Fruit fly (Drosophila melanogaster) whole organism, embryonic: Measurements from ENCODE around the gene Mekk1.

ENCODE experiments used
- ATbp ChIP-seq: fragments of 200-800 bp; sonication (Bioruptor generic); optimal IDR thresholded peaks from 2 replicates; lab custom pipeline; 2017; ENCODE audit warnings: missing biosample characterization, mild to moderate bottlenecking, missing genetic modification characterization, missing genetic modification reagents
- CG10267 ChIP-seq: fragments of 200-800 bp; sonication (Bioruptor generic); optimal IDR thresholded peaks from 2 replicates; lab custom pipeline; 2018; ENCODE audit warnings: missing biosample characterization, mild to moderate bottlenecking, missing genetic modification characterization, moderate library complexity
- CG10366 ChIP-seq: fragments of 200-800 bp; sonication (Bioruptor generic); IDR thresholded peaks from 2 replicates; pipeline ENCODE4 v1.3.6; 2022; ENCODE audit warnings: missing biosample characterization, missing genetic modification characterization
- CG10959 ChIP-seq: fragments of 200-800 bp; sonication (Bioruptor generic); IDR thresholded peaks from 2 replicates; pipeline ENCODE4 v1.3.6; 2022; ENCODE audit warnings: missing biosample characterization, missing genetic modification characterization
- CG10979 ChIP-seq: fragments of 200-800 bp; sonication (Bioruptor generic); optimal IDR thresholded peaks from 2 replicates; lab custom pipeline; 2018; ENCODE audit warnings: missing biosample characterization, mild to moderate bottlenecking, missing genetic modification characterization, moderate library complexity
- CG12155 ChIP-seq: fragments of 200-800 bp; sonication (Bioruptor generic); optimal IDR thresholded peaks from 3 replicates; lab custom pipeline; 2016; ENCODE audit warnings: missing biosample characterization, missing genetic modification characterization
- CG12299 ChIP-seq: fragments of 200-800 bp; sonication (Bioruptor generic); optimal IDR thresholded peaks from 2 replicates; lab custom pipeline; 2018; ENCODE audit warnings: missing biosample characterization, mild to moderate bottlenecking, missing genetic modification characterization
- CG14441 ChIP-seq: fragments of 200-800 bp; sonication (Bioruptor generic); IDR thresholded peaks from 2 replicates; pipeline ENCODE4 v1.3.6; 2022; ENCODE audit warnings: missing biosample characterization, missing genetic modification characterization
- CG15011 ChIP-seq: fragments of 200-800 bp; sonication (Bioruptor generic); optimal IDR thresholded peaks from 3 replicates; lab custom pipeline; 2018; ENCODE audit warnings: missing biosample characterization, mild to moderate bottlenecking, missing genetic modification characterization
- CG1647 ChIP-seq: fragments of 200-800 bp; sonication (Bioruptor generic); optimal IDR thresholded peaks from 3 replicates; lab custom pipeline; 2016; ENCODE audit warnings: missing biosample characterization, missing genetic modification characterization
- CG17802 ChIP-seq: fragments of 200-800 bp; sonication (Bioruptor generic); optimal IDR thresholded peaks from 2 replicates; lab custom pipeline; 2018; ENCODE audit warnings: missing biosample characterization, mild to moderate bottlenecking, missing genetic modification characterization, moderate library complexity
- CG18764 ChIP-seq: fragments of 200-800 bp; sonication (Bioruptor generic); optimal IDR thresholded peaks from 3 replicates; lab custom pipeline; 2016; ENCODE audit warnings: missing biosample characterization, missing genetic modification characterization
- CG2129 ChIP-seq: fragments of 200-800 bp; sonication (Bioruptor generic); IDR thresholded peaks from 2 replicates; pipeline ENCODE4 v1.3.6; 2022; ENCODE audit warnings: missing biosample characterization, missing genetic modification characterization; ENCODE audit not compliant: partially characterized antibody
- CG4328 ChIP-seq: fragments of 200-800 bp; sonication (Bioruptor generic); optimal IDR thresholded peaks from 3 replicates; lab custom pipeline; 2017; ENCODE audit warnings: missing biosample characterization, missing genetic modification reagents, missing genetic modification characterization
- CG8281 ChIP-seq: fragments of 200-800 bp; sonication (Bioruptor generic); optimal IDR thresholded peaks from 2 replicates; lab custom pipeline; 2018; ENCODE audit warnings: missing biosample characterization, mild to moderate bottlenecking, missing genetic modification characterization, moderate library complexity
- CG9215 ChIP-seq: fragments of 200-800 bp; sonication (Bioruptor generic); IDR thresholded peaks from 2 replicates; pipeline ENCODE4 v1.3.6; 2022; ENCODE audit warnings: missing biosample characterization, missing genetic modification characterization
- CoRest ChIP-seq: fragments of 200-800 bp; sonication (Bioruptor generic); optimal IDR thresholded peaks from 3 replicates; lab custom pipeline; 2018; ENCODE audit warnings: missing biosample characterization, mild to moderate bottlenecking, missing genetic modification characterization, moderate library complexity
- Doc3 ChIP-seq: fragments of 200-800 bp; sonication (Bioruptor generic); IDR thresholded peaks from 3 replicates; pipeline ENCODE4 v1.3.6; 2022; ENCODE audit warnings: missing biosample characterization, missing genetic modification characterization; ENCODE audit not compliant: partially characterized antibody
- Drgx ChIP-seq: fragments of 200-800 bp; sonication (Bioruptor generic); IDR thresholded peaks from 2 replicates; pipeline ENCODE4 v1.3.6; 2022; ENCODE audit warnings: missing biosample characterization, missing genetic modification characterization
- Fer3 ChIP-seq: fragments of 200-800 bp; sonication (Bioruptor generic); optimal IDR thresholded peaks from 2 replicates; lab custom pipeline; 2018; ENCODE audit warnings: missing biosample characterization, mild to moderate bottlenecking, missing genetic modification characterization, moderate library complexity
- HLH54F ChIP-seq: fragments of 200-800 bp; sonication (Bioruptor generic); optimal IDR thresholded peaks from 3 replicates; lab custom pipeline; 2016; ENCODE audit warnings: missing biosample characterization, missing genetic modification characterization
- Hey ChIP-seq: fragments of 200-800 bp; sonication (Bioruptor generic); optimal IDR thresholded peaks from 3 replicates; lab custom pipeline; 2018; ENCODE audit warnings: missing biosample characterization, mild to moderate bottlenecking, missing genetic modification characterization
- Hr51 ChIP-seq, 2 experiments: fragments of 200-800 bp; sonication (Bioruptor generic); optimal IDR thresholded peaks; 2 replicates in 1 of 2; 3 replicates in 1 of 2; lab custom pipeline; 2016 to 2018; ENCODE audit warnings: missing biosample characterization in 2 of 2, missing genetic modification characterization in 2 of 2, mild to moderate bottlenecking in 1 of 2, moderate library complexity in 1 of 2
- Lpt ChIP-seq: fragments of >200 bp; optimal IDR thresholded peaks from 2 replicates; lab custom pipeline; 2018; ENCODE audit warnings: missing biosample characterization, missing genetic modification characterization
- Mad ChIP-seq: fragments of 200-800 bp; sonication (Bioruptor generic); optimal IDR thresholded peaks from 2 replicates; lab custom pipeline; 2016; ENCODE audit warnings: missing biosample characterization, missing genetic modification characterization
- Myb ChIP-seq: fragments of 200-800 bp; sonication (Bioruptor generic); optimal IDR thresholded peaks from 2 replicates; lab custom pipeline; 2016; ENCODE audit warnings: missing biosample characterization, missing genetic modification characterization
- Nf-YA ChIP-seq: fragments of 200-800 bp; sonication (Bioruptor generic); IDR thresholded peaks from 2 replicates; pipeline ENCODE4 v1.3.6; 2022; ENCODE audit warnings: missing biosample characterization, missing genetic modification characterization
- NfI ChIP-seq: fragments of 200-800 bp; sonication (Bioruptor generic); optimal IDR thresholded peaks from 3 replicates; lab custom pipeline; 2018; ENCODE audit warnings: missing biosample characterization, mild to moderate bottlenecking, missing genetic modification characterization, moderate library complexity
- Oaz ChIP-seq: fragments of 200-800 bp; sonication (Bioruptor generic); IDR thresholded peaks from 2 replicates; pipeline ENCODE4 v1.3.6; 2022; ENCODE audit warnings: missing biosample characterization, missing genetic modification characterization
- Usf ChIP-seq: fragments of 200-800 bp; sonication (Bioruptor generic); optimal IDR thresholded peaks from 2 replicates; lab custom pipeline; 2017; ENCODE audit warnings: missing genotype, missing biosample characterization, missing genetic modification characterization
- ac ChIP-seq: fragments of 200-800 bp; sonication (Bioruptor generic); optimal IDR thresholded peaks from 3 replicates; lab custom pipeline; 2017; ENCODE audit warnings: missing biosample characterization, mild to moderate bottlenecking, missing genetic modification characterization
- az2 ChIP-seq: fragments of 200-800 bp; sonication (Bioruptor generic); optimal IDR thresholded peaks from 3 replicates; lab custom pipeline; 2016; ENCODE audit warnings: missing biosample characterization, missing genetic modification characterization
- dpn ChIP-seq, 2 experiments: fragments of 200-800 bp; sonication (Bioruptor generic); optimal IDR thresholded peaks; 3 replicates each; lab custom pipeline; 2016; ENCODE audit warnings: missing biosample characterization in 2 of 2, missing genetic modification characterization in 2 of 2
- esg ChIP-seq: fragments of 200-800 bp; sonication (Bioruptor generic); conservative IDR thresholded peaks from 2 replicates; pipeline ENCODE4 v1.3.6; 2022; ENCODE audit warnings: missing biosample characterization, missing genetic modification characterization
- eyg ChIP-seq: fragments of 200-800 bp; sonication (Bioruptor generic); optimal IDR thresholded peaks from 3 replicates; lab custom pipeline; 2016; ENCODE audit warnings: missing biosample characterization, missing genetic modification characterization
- fd64A ChIP-seq: fragments of 200-800 bp; sonication (Bioruptor generic); optimal IDR thresholded peaks from 3 replicates; lab custom pipeline; 2018; ENCODE audit warnings: missing biosample characterization, mild to moderate bottlenecking, missing genetic modification characterization
- grau ChIP-seq: fragments of 200-800 bp; optimal IDR thresholded peaks from 3 replicates; lab custom pipeline; 2019; ENCODE audit warnings: missing biosample characterization, mild to moderate bottlenecking, missing genetic modification characterization, moderate library complexity
- insv ChIP-seq, 2 experiments: fragments of 200-800 bp; sonication (Bioruptor generic); optimal IDR thresholded peaks; 3 replicates each; lab custom pipeline; 2016 to 2018; ENCODE audit warnings: missing biosample characterization in 2 of 2, missing genetic modification characterization in 2 of 2
- inv ChIP-seq: fragments of 200-800 bp; sonication (Bioruptor generic); IDR thresholded peaks from 2 replicates; pipeline ENCODE4 v1.3.6; 2022; ENCODE audit warnings: missing biosample characterization, missing genetic modification characterization; ENCODE audit not compliant: partially characterized antibody
- lab ChIP-seq: fragments of 200-800 bp; sonication (Bioruptor generic); optimal IDR thresholded peaks from 3 replicates; lab custom pipeline; 2017; ENCODE audit warnings: missing biosample characterization, missing genetic modification characterization, mild to moderate bottlenecking, moderate library complexity, missing genetic modification reagents
- lola ChIP-seq, 3 experiments: fragments of >200 bp in 2 of 3; fragments of 200-800 bp in 1 of 3; sonication (Bioruptor generic) in 1 of 3; optimal IDR thresholded peaks; 2 replicates each; lab custom pipeline; 2017 to 2019; ENCODE audit warnings: missing biosample characterization in 3 of 3, missing genetic modification characterization in 3 of 3, mild to moderate bottlenecking in 1 of 3, moderate library complexity in 1 of 3
- mam ChIP-seq: fragments of 200-800 bp; sonication (Bioruptor generic); optimal IDR thresholded peaks from 3 replicates; lab custom pipeline; 2016; ENCODE audit warnings: missing biosample characterization, missing genetic modification characterization
- odd ChIP-seq: fragments of 200-800 bp; sonication (Bioruptor generic); optimal IDR thresholded peaks from 2 replicates; lab custom pipeline; 2017; ENCODE audit warnings: missing biosample characterization, mild to moderate bottlenecking, missing genetic modification characterization
- otp ChIP-seq: fragments of 200-800 bp; sonication (Bioruptor generic); IDR thresholded peaks from 3 replicates; pipeline ENCODE4, ENCODE4 v1.3.6; 2022; ENCODE audit warnings: missing biosample characterization, missing genetic modification characterization
- p53 ChIP-seq: fragments of 200-800 bp; sonication (Bioruptor generic); optimal IDR thresholded peaks from 2 replicates; lab custom pipeline; 2016; ENCODE audit warnings: missing biosample characterization, missing genetic modification characterization
- pb ChIP-seq: fragments of 200-800 bp; sonication (Bioruptor generic); optimal IDR thresholded peaks from 3 replicates; lab custom pipeline; 2016; ENCODE audit warnings: missing biosample characterization, missing genetic modification characterization
- pho ChIP-seq: fragments of 200-800 bp; sonication (Bioruptor generic); optimal IDR thresholded peaks from 2 replicates; lab custom pipeline; 2016; ENCODE audit warnings: missing biosample characterization, missing genetic modification characterization
- row ChIP-seq: fragments of 200-800 bp; sonication (Bioruptor generic); IDR thresholded peaks from 3 replicates; pipeline ENCODE4 v1.3.6; 2022; ENCODE audit warnings: missing biosample characterization, missing genetic modification characterization
- sim ChIP-seq: fragments of 200-800 bp; sonication (Bioruptor generic); IDR thresholded peaks from 2 replicates; pipeline ENCODE4 v1.3.6; 2022; ENCODE audit warnings: missing biosample characterization, missing genetic modification characterization
- zfh1 ChIP-seq: fragments of 200-800 bp; sonication (Bioruptor generic); IDR thresholded peaks from 3 replicates; pipeline ENCODE4 v1.3.6; 2022; ENCODE audit warnings: missing biosample characterization, missing genetic modification characterization

Mekk1 gene

dm6 chr3R:18745961-18746468, 2.6 kb upstream of the Mekk1 start, which contains the start of the genes PGS1 and gwl (continued):
- TF ChIP-seq Mad (GFP tag; lab: Kevin White, UChicago), result no peak
- peak; percentile 66 for TF ChIP-seq Oaz (GFP tag; lab: Robert Waterston, UW)
- peak; percentile 84 for TF ChIP-seq esg (GFP tag; lab: Robert Waterston, UW)
- no peak for TF ChIP-seq pb (GFP tag; lab: Kevin White, UChicago)
- TF ChIP-seq Drgx (GFP tag; lab: Robert Waterston, UW), result 0 out of 2 replicates have a peak, but pooled peaks have one; percentile 37
- TF ChIP-seq CG10267 (tag; lab: Kevin White, UChicago), result peak; percentile 94
- TF ChIP-seq Myb (GFP tag; lab: Kevin White, UChicago), result peak; percentile 40
- TF ChIP-seq Hr51 (GFP tag; optimal IDR thresholded peaks at IDR 0.05; lab: Kevin White, UChicago), result peak in 1 of 2 experiments; percentile 6
- TF ChIP-seq p53, result no peak
- TF ChIP-seq Fer3 (tag; lab: Kevin White, UChicago), result peak; percentile 75
- TF ChIP-seq insv (GFP tag; optimal IDR thresholded peaks at IDR 0.05; lab: Kevin White, UChicago), result no peak
- TF ChIP-seq Doc3 (GFP tag; lab: Robert Waterston, UW), result peak; percentile 65
- TF ChIP-seq Hey (tag; lab: Kevin White, UChicago), result no peak
- peak; percentile 69 for TF ChIP-seq CG12155 (GFP tag; lab: Kevin White, UChicago)
- TF ChIP-seq CG15011 (GFP tag; lab: Kevin White, UChicago), result no peak
- peak; percentile 68 for TF ChIP-seq pho (GFP tag; lab: Kevin White, UChicago)
- peak; percentile 12 for TF ChIP-seq CG17802 (tag; lab: Kevin White, UChicago)
- peak; percentile 80 for TF ChIP-seq az2 (GFP tag; lab: Kevin White, UChicago)
- TF ChIP-seq ac (GFP tag; lab: Kevin White, UChicago), result no peak
- TF ChIP-seq CG10366 (GFP tag; lab: Robert Waterston, UW), result peak; percentile 70
- peak; percentile 68 for TF ChIP-seq grau (tag; lab: Kevin White, UChicago)
- peak; percentile 62 to 82 for TF ChIP-seq dpn (GFP tag; optimal IDR thresholded peaks at IDR 0.05; lab: Kevin White, UChicago)
- no peak for TF ChIP-seq CG1647 (GFP tag; lab: Kevin White, UChicago)
- TF ChIP-seq odd (GFP tag; lab: Kevin White, UChicago), result no peak
- peak; percentile 48; the same call in 1 of the 2 replicates for TF ChIP-seq CG10959
- TF ChIP-seq Lpt, result no peak
- TF ChIP-seq row (GFP tag; lab: Robert Waterston, UW), result peak; percentile 80
- peak; percentile 71; the same call in 1 of the 3 replicates for TF ChIP-seq zfh1
- no peak for TF ChIP-seq eyg (GFP tag; lab: Kevin White, UChicago)
- TF ChIP-seq fd64A (GFP tag; lab: Kevin White, UChicago), result no peak
- TF ChIP-seq lab, result no peak
- TF ChIP-seq CG10979 (tag; lab: Kevin White, UChicago), result peak; percentile 66
- TF ChIP-seq sim (GFP tag; lab: Robert Waterston, UW), result no peak
- no peak for TF ChIP-seq ATbp (GFP tag; lab: Kevin White, UChicago)
- TF ChIP-seq mam (GFP tag; lab: Kevin White, UChicago), result peak; percentile 67
- TF ChIP-seq CG14441 (GFP tag; lab: Robert Waterston, UW), result peak; percentile 80
- peak; percentile 54 for TF ChIP-seq HLH54F (GFP tag; lab: Kevin White, UChicago)
- peak; percentile 42 for TF ChIP-seq Usf (GFP tag; lab: Kevin White, UChicago)
- TF ChIP-seq CG9215, result peak; percentile 75
- TF ChIP-seq otp (GFP tag; lab: Robert Waterston, UW), result peak; percentile 33; the same call in 1 of the 3 replicates
- TF ChIP-seq CG12299 (tag; lab: Kevin White, UChicago), result peak; percentile 67
- TF ChIP-seq CoRest (tag; lab: Kevin White, UChicago), result peak; percentile 90
- peak; percentile 66 for TF ChIP-seq NfI
- peak; percentile 52 for TF ChIP-seq inv (GFP tag; lab: Robert Waterston, UW)
- TF ChIP-seq CG18764 (GFP tag; lab: Kevin White, UChicago), result peak; percentile 65
- TF ChIP-seq CG8281 (tag; lab: Kevin White, UChicago), result no peak
- TF ChIP-seq lola (GFP tag; optimal IDR thresholded peaks at IDR 0.05; lab: Kevin White, UChicago), result peak in 1 of 3 experiments; percentile 83
- 0 out of 2 replicates have a peak, but pooled peaks have one; percentile 11 for TF ChIP-seq CG2129
- TF ChIP-seq CG4328 (GFP tag; lab: Kevin White, UChicago), result peak; percentile 52
- peak; percentile 36; the same call in 1 of the 2 replicates for TF ChIP-seq Nf-YA (GFP tag; lab: Robert Waterston, UW)
